Worm (Caenorhabditis elegans) whole organism, L3 larva: ENCODE data around the gene somi-1.

Experiments used
- ceh-16 ChIP-seq: sonication (generic microtip); optimal IDR thresholded peaks from 2 replicates; lab custom pipeline; 2017; ENCODE audit warnings: missing biosample characterization, missing genetic modification characterization
- daf-12 ChIP-seq: fragments of 150-350 bp; optimal IDR thresholded peaks from 2 replicates; lab custom pipeline; 2014; ENCODE audit warnings: missing biosample characterization, missing genetic modification reagents, missing genetic modification characterization
- egl-27 ChIP-seq: sonication (generic microtip); optimal IDR thresholded peaks from 4 replicates; lab custom pipeline; 2017; ENCODE audit warnings: missing biosample characterization, missing genetic modification reagents, missing genetic modification characterization
- elt-1 ChIP-seq: fragments of 150-350 bp; optimal IDR thresholded peaks from 2 replicates; lab custom pipeline; 2014; ENCODE audit warnings: missing biosample characterization, missing genetic modification characterization
- fkh-10 ChIP-seq: sonication (generic microtip); optimal IDR thresholded peaks from 2 replicates; lab custom pipeline; 2017; ENCODE audit warnings: missing biosample characterization, missing genetic modification reagents, missing genetic modification characterization
- hmg-11 ChIP-seq: sonication (generic microtip); optimal IDR thresholded peaks from 2 replicates; lab custom pipeline; 2016; ENCODE audit warnings: missing genetic modification characterization, missing compliant biosample characterization
- lin-39 ChIP-seq: fragments of 150-350 bp; optimal IDR thresholded peaks from 2 replicates; lab custom pipeline; 2018; ENCODE audit warnings: missing biosample characterization, missing genetic modification reagents, missing genetic modification characterization
- nfya-1 ChIP-seq: sonication (generic microtip); optimal IDR thresholded peaks from 2 replicates; lab custom pipeline; 2017; ENCODE audit warnings: missing genetic modification characterization, mild to moderate bottlenecking, missing compliant biosample characterization, antibody characterized with exemption, moderate library complexity; ENCODE audit not compliant: insufficient read depth
- nhr-23 ChIP-seq: fragments of 150-350 bp; optimal IDR thresholded peaks from 2 replicates; lab custom pipeline; 2014; ENCODE audit warnings: missing biosample characterization, missing genetic modification reagents, missing genetic modification characterization
- nhr-237 ChIP-seq: fragments of 150-350 bp; optimal IDR thresholded peaks from 2 replicates; lab custom pipeline; 2014; ENCODE audit warnings: missing biosample characterization, missing genetic modification characterization
- nhr-28 ChIP-seq: fragments of 150-350 bp; optimal IDR thresholded peaks from 2 replicates; lab custom pipeline; 2014; ENCODE audit warnings: missing biosample characterization, missing genetic modification characterization
- nhr-76 ChIP-seq: fragments of 150-350 bp; sonication (generic microtip); optimal IDR thresholded peaks from 5 replicates; lab custom pipeline; 2014; ENCODE audit warnings: missing biosample characterization, missing genetic modification characterization
- snpc-4 ChIP-seq: fragments of 150-350 bp; optimal IDR thresholded peaks from 2 replicates; lab custom pipeline; 2014; ENCODE audit warnings: missing biosample characterization, missing genetic modification characterization
- zag-1 ChIP-seq: fragments of 150-350 bp; optimal IDR thresholded peaks from 2 replicates; lab custom pipeline; 2014; ENCODE audit warnings: missing biosample characterization, missing genetic modification characterization

ce11 chrV:13410688-13411087 is 19.5 kb upstream of the somi-1 start, which contains the start of gene F53F1.4:
- TF ChIP-seq egl-27 = no peak
- TF ChIP-seq ceh-16 (tag; lab: Kevin White, UChicago) = no peak
- no peak for TF ChIP-seq snpc-4 (tag; lab: Kevin White, UChicago)
- TF ChIP-seq nhr-76 (tag; lab: Kevin White, UChicago) = no peak
- no peak for TF ChIP-seq nfya-1 (tag; lab: Kevin White, UChicago)
- TF ChIP-seq elt-1 = no peak
- no peak for TF ChIP-seq nhr-23 (tag; lab: Kevin White, UChicago)
- TF ChIP-seq daf-12 (tag; lab: Kevin White, UChicago) = no peak
- no peak for TF ChIP-seq nhr-237 (tag; lab: Kevin White, UChicago)
- TF ChIP-seq nhr-28 (tag; lab: Kevin White, UChicago) = no peak
- no peak for TF ChIP-seq lin-39
- no peak for TF ChIP-seq zag-1
- TF ChIP-seq fkh-10 = no peak
- TF ChIP-seq hmg-11 = no peak
